Fruit fly (Drosophila melanogaster): ENCODE data around the gene larp.

Gene larp

DNA sequence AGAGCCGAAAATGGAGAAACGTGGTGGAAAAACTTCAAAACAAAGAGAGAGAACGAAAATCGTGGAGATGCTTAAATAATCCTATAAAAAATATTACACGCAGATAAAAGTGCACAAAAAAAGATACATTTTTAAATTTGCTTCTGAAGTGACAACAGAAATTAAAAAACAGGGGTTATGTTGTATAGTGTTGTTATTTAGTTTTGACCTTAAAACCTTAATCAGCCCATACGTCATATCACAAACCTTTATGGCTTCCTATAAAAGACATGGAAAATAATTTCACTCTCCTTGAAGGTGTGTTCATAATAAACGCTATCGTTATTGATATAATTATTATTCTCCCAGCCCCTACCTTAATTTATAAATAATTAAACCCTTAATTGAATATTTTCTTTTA, 9.1 kb downstream of the larp start (continued):
- TF ChIP-seq Opbp (GFP tag; IDR thresholded peaks at IDR 0.05; ENCODE audit: partially characterized antibody) (no peak), CG5180 (GFP tag; optimal IDR thresholded peaks at IDR 0.05) (no peak), phol (tag; optimal IDR thresholded peaks at IDR 0.05) (peak; percentile 45), CG13775 (GFP tag; optimal IDR thresholded peaks at IDR 0.05) (peak; percentile 36), CG9817 (tag; optimal IDR thresholded peaks at IDR 0.05) (peak; percentile 7), Abd-B (GFP tag; optimal IDR thresholded peaks at IDR 0.05) (peak; percentile 49), Sox102F (GFP tag; optimal IDR thresholded peaks at IDR 0.05) (peak; percentile 64), CG17385 (GFP tag; optimal IDR thresholded peaks at IDR 0.05) (peak; percentile 18), CG13123 (GFP tag; optimal IDR thresholded peaks at IDR 0.05) (no peak), CG7839 (tag; optimal IDR thresholded peaks at IDR 0.05) (peak; percentile 64), CG13624 (GFP tag; optimal IDR thresholded peaks at IDR 0.05) (no peak), MESR4 (GFP tag; optimal IDR thresholded peaks at IDR 0.05) (no peak), jumu (GFP tag; optimal IDR thresholded peaks at IDR 0.05) (no peak), Doc2 (GFP tag; IDR thresholded peaks at IDR 0.05) (no peak), lilli (GFP tag; optimal IDR thresholded peaks at IDR 0.05) (peak; percentile 18), CG8089 (GFP tag; optimal IDR thresholded peaks at IDR 0.05) (no peak), Stat92E (GFP tag; optimal IDR thresholded peaks at IDR 0.05) (no peak), tll (GFP tag; optimal IDR thresholded peaks at IDR 0.05) (no peak), CG17568 (GFP tag; optimal IDR thresholded peaks at IDR 0.05) (peak; percentile 62), Six4 (GFP tag; optimal IDR thresholded peaks at IDR 0.05) (peak; percentile 3), Hr3 (GFP tag; optimal IDR thresholded peaks at IDR 0.05) (peak; percentile 41), CG6683 (GFP tag; optimal IDR thresholded peaks at IDR 0.05) (no peak), CG10431 (GFP tag; optimal IDR thresholded peaks at IDR 0.05) (no peak), dpn (GFP tag; optimal IDR thresholded peaks at IDR 0.05) (peak; percentile 5 to 36), CoRest (tag; optimal IDR thresholded peaks at IDR 0.05) (peak; percentile 55), jigr1 (GFP tag; IDR thresholded peaks at IDR 0.05) (no peak), Bteb2 (GFP tag; optimal IDR thresholded peaks at IDR 0.05) (peak; percentile 11), mam (GFP tag; optimal IDR thresholded peaks at IDR 0.05) (peak; percentile 11), CG12104 (GFP tag; optimal IDR thresholded peaks at IDR 0.05) (peak; percentile 9), CG30020 (tag; optimal IDR thresholded peaks at IDR 0.05) (no peak), CG18262 (tag; optimal IDR thresholded peaks at IDR 0.05) (peak; percentile 46), CG5245 (GFP tag; optimal IDR thresholded peaks at IDR 0.05) (peak; percentile 11), vfl (GFP tag; optimal IDR thresholded peaks at IDR 0.05) (no peak), CG4424 (GFP tag; optimal IDR thresholded peaks at IDR 0.05) (peak; percentile 50), Hmr (GFP tag; optimal IDR thresholded peaks at IDR 0.05) (peak; percentile 35), grau (tag; optimal IDR thresholded peaks at IDR 0.05) (peak; percentile 31), unpg (GFP tag; optimal IDR thresholded peaks at IDR 0.05) (peak; percentile 14), chif (GFP tag; optimal IDR thresholded peaks at IDR 0.05) (peak in 1 of 2 experiments; percentile 45), YL-1 (GFP tag; optimal IDR thresholded peaks at IDR 0.05) (no peak), CG18599 (GFP tag; optimal IDR thresholded peaks at IDR 0.05) (peak; percentile 15), fd64A (GFP tag; optimal IDR thresholded peaks at IDR 0.05) (no peak), PHDP (tag; optimal IDR thresholded peaks at IDR 0.05) (peak; percentile 54), CG11504 (tag; optimal IDR thresholded peaks at IDR 0.05) (peak; percentile 51), CG14014 (GFP tag; IDR thresholded peaks at IDR 0.05) (no peak), CG15514 (GFP tag; optimal IDR thresholded peaks at IDR 0.05) (peak; percentile 10), CG3407 (GFP tag; optimal IDR thresholded peaks at IDR 0.05) (peak; percentile 19), insv (GFP tag; optimal IDR thresholded peaks at IDR 0.05) (no peak), Fer2 (tag; optimal IDR thresholded peaks at IDR 0.05) (no peak), esg (GFP tag; conservative IDR thresholded peaks at IDR 0.05) (no peak), trh (GFP tag; optimal IDR thresholded peaks at IDR 0.05) (peak; percentile 1)

Data from whole organism, embryonic.